Worm (Caenorhabditis elegans) whole organism, young adult: ENCODE results near the gene F20D6.11.

Source experiments
- F10E7.11 ChIP-seq: sonication (generic microtip); optimal IDR thresholded peaks from 2 replicates; lab custom pipeline; 2017; ENCODE audit warnings: mild to moderate bottlenecking, missing genetic modification characterization, moderate library complexity, missing compliant biosample characterization
- F23B12.7 ChIP-seq: sonication (generic microtip); optimal IDR thresholded peaks from 2 replicates; lab custom pipeline; 2017; ENCODE audit warnings: missing genetic modification characterization, mild to moderate bottlenecking, missing compliant biosample characterization, antibody characterized with exemption, moderate library complexity; ENCODE audit not compliant: insufficient read depth
- F37B4.10 ChIP-seq: fragments of 200-800 bp; sonication (Bioruptor generic); IDR thresholded peaks from 2 replicates; pipeline ENCODE4 v1.3.6; 2022; ENCODE audit warnings: missing genetic modification characterization, missing compliant biosample characterization
- F49E8.2 ChIP-seq: sonication (generic microtip); optimal IDR thresholded peaks from 3 replicates; lab custom pipeline; 2017; ENCODE audit warnings: missing genetic modification characterization, mild to moderate bottlenecking, missing compliant biosample characterization, antibody characterized with exemption, moderate library complexity; ENCODE audit not compliant: insufficient read depth
- F55B11.4 ChIP-seq: sonication (generic microtip); optimal IDR thresholded peaks from 2 replicates; lab custom pipeline; 2016; ENCODE audit warnings: missing compliant biosample characterization, missing genetic modification characterization, borderline replicate concordance; ENCODE audit not compliant: insufficient read depth
- F57A8.1 ChIP-seq: fragments of 200-800 bp; sonication (Bioruptor generic); optimal IDR thresholded peaks from 2 replicates; lab custom pipeline; 2018; ENCODE audit warnings: mild to moderate bottlenecking, missing genetic modification characterization, moderate library complexity, missing compliant biosample characterization
- K11D2.4 ChIP-seq: fragments of 200-800 bp; sonication (Bioruptor generic); IDR thresholded peaks from 2 replicates; pipeline ENCODE4 v1.3.6; 2022; ENCODE audit warnings: missing genetic modification reagents, missing genetic modification characterization, missing compliant biosample characterization
- K12H6.12 ChIP-seq: fragments of 200-800 bp; sonication (Bioruptor generic); optimal IDR thresholded peaks from 2 replicates; lab custom pipeline; 2018; ENCODE audit warnings: mild to moderate bottlenecking, missing genetic modification characterization, missing compliant biosample characterization
- Y53F4B.3 ChIP-seq: fragments of 200-800 bp; sonication (Bioruptor generic); IDR thresholded peaks from 2 replicates; pipeline ENCODE4 v1.3.6; 2022; ENCODE audit warnings: missing genetic modification reagents, missing genetic modification characterization, missing compliant biosample characterization
- Y56A3A.18 ChIP-seq: fragments of 200-800 bp; sonication (Bioruptor generic); IDR thresholded peaks from 2 replicates; pipeline ENCODE4 v1.3.6; 2022; ENCODE audit warnings: missing genetic modification reagents, missing genetic modification characterization, missing compliant biosample characterization
- Y79H2A.3 ChIP-seq: fragments of 200-800 bp; sonication (Bioruptor generic); conservative IDR thresholded peaks from 2 replicates; pipeline ENCODE4 v1.3.6; 2022; ENCODE audit warnings: missing genetic modification reagents, missing genetic modification characterization, missing compliant biosample characterization
- Y95B8A.8 ChIP-seq: fragments of 200-800 bp; sonication (Bioruptor generic); IDR thresholded peaks from 2 replicates; pipeline ENCODE4 v1.3.6; 2022; ENCODE audit warnings: missing genetic modification reagents, missing genetic modification characterization, missing compliant biosample characterization
- ZK185.1 ChIP-seq: sonication (generic microtip); optimal IDR thresholded peaks from 2 replicates; lab custom pipeline; 2016; ENCODE audit warnings: mild to moderate bottlenecking, missing genetic modification characterization, missing compliant biosample characterization; ENCODE audit not compliant: poor library complexity, severe bottlenecking
- athp-1 ChIP-seq: sonication (generic microtip); optimal IDR thresholded peaks from 2 replicates; lab custom pipeline; 2017; ENCODE audit warnings: mild to moderate bottlenecking, missing genetic modification characterization, missing compliant biosample characterization
- attf-5 ChIP-seq: fragments of 200-800 bp; sonication (Bioruptor generic); optimal IDR thresholded peaks from 2 replicates; lab custom pipeline; 2018; ENCODE audit warnings: mild to moderate bottlenecking, missing genetic modification characterization, missing compliant biosample characterization
- ccch-3 ChIP-seq: fragments of 200-800 bp; sonication (Bioruptor generic); optimal IDR thresholded peaks from 2 replicates; lab custom pipeline; 2018; ENCODE audit warnings: mild to moderate bottlenecking, missing genetic modification characterization, missing compliant biosample characterization
- cebp-2 ChIP-seq: fragments of 200-800 bp; sonication (Bioruptor generic); IDR thresholded peaks from 2 replicates; pipeline ENCODE4 v1.3.6; 2022; ENCODE audit warnings: missing genetic modification characterization, missing compliant biosample characterization
- ceh-100 ChIP-seq: fragments of 200-800 bp; sonication (Bioruptor generic); IDR thresholded peaks from 2 replicates; pipeline ENCODE4 v1.3.6; 2022; ENCODE audit warnings: missing genetic modification reagents, missing genetic modification characterization, missing compliant biosample characterization
- ceh-58 ChIP-seq: fragments of 200-800 bp; sonication (Bioruptor generic); IDR thresholded peaks from 2 replicates; pipeline ENCODE4 v1.3.6; 2022; ENCODE audit warnings: missing genetic modification characterization, missing compliant biosample characterization
- chd-7 ChIP-seq: sonication (generic microtip); optimal IDR thresholded peaks from 2 replicates; lab custom pipeline; 2016; ENCODE audit warnings: mild to moderate bottlenecking, missing genetic modification characterization, moderate library complexity, missing compliant biosample characterization
- die-1 ChIP-seq: sonication (generic microtip); optimal IDR thresholded peaks from 2 replicates; lab custom pipeline; 2016; ENCODE audit warnings: missing genotype, mild to moderate bottlenecking, missing genetic modification characterization, missing compliant biosample characterization
- dpl-1 ChIP-seq: fragments of 150-350 bp; optimal IDR thresholded peaks from 2 replicates; lab custom pipeline; 2014; ENCODE audit warnings: missing biosample characterization, missing genetic modification reagents, missing genetic modification characterization
- egl-18 ChIP-seq: fragments of 200-800 bp; sonication (Bioruptor generic); IDR thresholded peaks from 2 replicates; pipeline ENCODE4 v1.3.6; 2022; ENCODE audit warnings: missing genetic modification reagents, missing genetic modification characterization, missing compliant biosample characterization
- hlh-12 ChIP-seq: sonication (generic microtip); optimal IDR thresholded peaks from 2 replicates; lab custom pipeline; 2016; ENCODE audit warnings: missing genetic modification characterization, missing compliant biosample characterization
- hrde-1 ChIP-seq: sonication (generic microtip); optimal IDR thresholded peaks from 2 replicates; lab custom pipeline; 2016; ENCODE audit warnings: missing genetic modification characterization, mild to moderate bottlenecking, missing compliant biosample characterization, moderate library complexity, missing genotype, missing genetic modification reagents, borderline replicate concordance
- hsf-1 ChIP-seq: fragments of 200-800 bp; sonication (Bioruptor generic); IDR thresholded peaks from 2 replicates; pipeline ENCODE4 v1.3.6; 2022; ENCODE audit warnings: missing genetic modification reagents, missing genetic modification characterization, missing compliant biosample characterization
- let-526 ChIP-seq: fragments of 200-800 bp; sonication (Bioruptor generic); IDR thresholded peaks from 2 replicates; pipeline ENCODE4 v1.3.6; 2022; ENCODE audit warnings: missing genetic modification reagents, missing genetic modification characterization, missing compliant biosample characterization
- let-607 ChIP-seq, 2 experiments: fragments of 200-800 bp in 1 of 2; sonication (Bioruptor generic) in 1 of 2; sonication (generic microtip) in 1 of 2; optimal IDR thresholded peaks; 2 replicates each; lab custom pipeline; 2016 to 2018; ENCODE audit warnings: mild to moderate bottlenecking in 2 of 2, missing compliant biosample characterization in 2 of 2, missing genetic modification characterization in 2 of 2, moderate library complexity in 2 of 2, missing genotype in 1 of 2
- lin-35 ChIP-seq, 3 experiments: fragments of 150-350 bp in 2 of 3; sonication (generic microtip) in 1 of 3; optimal IDR thresholded peaks; 2 replicates each; lab custom pipeline; 2014 to 2018; ENCODE audit warnings: missing biosample characterization in 3 of 3, missing genetic modification characterization in 3 of 3, missing genetic modification reagents in 3 of 3
- lin-40 ChIP-seq: sonication (generic microtip); optimal IDR thresholded peaks from 2 replicates; lab custom pipeline; 2016; ENCODE audit warnings: missing genetic modification characterization, mild to moderate bottlenecking, missing compliant biosample characterization, missing genotype, missing genetic modification reagents
- lsy-27 ChIP-seq: sonication (generic microtip); optimal IDR thresholded peaks from 2 replicates; lab custom pipeline; 2017; ENCODE audit warnings: missing genetic modification characterization, mild to moderate bottlenecking, missing compliant biosample characterization, antibody characterized with exemption, missing genotype, borderline replicate concordance; ENCODE audit not compliant: insufficient read depth
- madf-8 ChIP-seq: fragments of 200-800 bp; sonication (Bioruptor generic); conservative IDR thresholded peaks from 2 replicates; pipeline ENCODE4 v1.3.6; 2022; ENCODE audit warnings: missing genetic modification reagents, missing genetic modification characterization, missing compliant biosample characterization
- mes-4 ChIP-seq: sonication (generic microtip); optimal IDR thresholded peaks from 2 replicates; lab custom pipeline; 2016; ENCODE audit warnings: missing genotype, missing genetic modification characterization, missing compliant biosample characterization
- nfya-2 ChIP-seq: fragments of 200-800 bp; sonication (Bioruptor generic); IDR thresholded peaks from 2 replicates; pipeline ENCODE4 v1.3.6; 2022; ENCODE audit warnings: missing genetic modification reagents, missing genetic modification characterization, missing compliant biosample characterization
- nhr-120 ChIP-seq: fragments of 200-800 bp; sonication (Bioruptor generic); IDR thresholded peaks from 2 replicates; pipeline ENCODE4 v1.3.6; 2022; ENCODE audit warnings: missing genetic modification characterization, missing compliant biosample characterization
- nhr-179 ChIP-seq: sonication (generic microtip); optimal IDR thresholded peaks from 2 replicates; lab custom pipeline; 2016; ENCODE audit warnings: mild to moderate bottlenecking, missing genetic modification characterization, missing compliant biosample characterization
- nhr-27 ChIP-seq: fragments of 200-800 bp; sonication (Bioruptor generic); optimal IDR thresholded peaks from 2 replicates; lab custom pipeline; 2018; ENCODE audit warnings: mild to moderate bottlenecking, missing genetic modification characterization, moderate library complexity, missing compliant biosample characterization
- rcor-1 ChIP-seq: fragments of 200-800 bp; sonication (Bioruptor generic); IDR thresholded peaks from 2 replicates; pipeline ENCODE4 v1.3.6; 2022; ENCODE audit warnings: missing genetic modification reagents, missing genetic modification characterization, missing compliant biosample characterization
- rec-8 ChIP-seq, 2 experiments: sonication (generic microtip); optimal IDR thresholded peaks; 2 replicates each; lab custom pipeline; 2016; ENCODE audit warnings: mild to moderate bottlenecking in 2 of 2, missing genetic modification characterization in 2 of 2, missing genetic modification reagents in 2 of 2, missing genotype in 2 of 2, missing biosample characterization in 1 of 2, missing compliant biosample characterization in 1 of 2, moderate library complexity in 1 of 2
- rpc-1 ChIP-seq, 2 experiments: fragments of 150-350 bp in 1 of 2; sonication (generic microtip) in 1 of 2; optimal IDR thresholded peaks; 2 replicates each; lab custom pipeline; 2014 to 2018; ENCODE audit warnings: missing biosample characterization in 1 of 2, missing genetic modification characterization in 1 of 2, missing genetic modification reagents in 1 of 2, missing genotype in 1 of 2
- sea-2 ChIP-seq: fragments of 200-800 bp; sonication (Bioruptor generic); IDR thresholded peaks from 2 replicates; pipeline ENCODE4 v1.3.6; 2022; ENCODE audit warnings: missing genetic modification characterization, missing compliant biosample characterization
- snpc-1.3 ChIP-seq: sonication (generic microtip); optimal IDR thresholded peaks from 2 replicates; lab custom pipeline; 2017; ENCODE audit warnings: missing genetic modification characterization, mild to moderate bottlenecking, missing compliant biosample characterization, antibody characterized with exemption, moderate library complexity, missing genotype, missing genetic modification reagents; ENCODE audit not compliant: insufficient read depth
- somi-1 ChIP-seq: fragments of 200-800 bp; sonication (Bioruptor generic); optimal IDR thresholded peaks from 2 replicates; lab custom pipeline; 2018; ENCODE audit warnings: mild to moderate bottlenecking, missing genetic modification characterization, missing compliant biosample characterization
- tbp1 ChIP-seq: fragments of 200-800 bp; sonication (Bioruptor generic); optimal IDR thresholded peaks from 2 replicates; lab custom pipeline; 2018; ENCODE audit warnings: mild to moderate bottlenecking, missing genetic modification characterization, missing compliant biosample characterization
- ztf-18 ChIP-seq: sonication (generic microtip); optimal IDR thresholded peaks from 2 replicates; lab custom pipeline; 2016; ENCODE audit warnings: missing genotype, mild to moderate bottlenecking, missing genetic modification characterization, missing compliant biosample characterization
- ztf-22 ChIP-seq: fragments of 200-800 bp; sonication (Bioruptor generic); optimal IDR thresholded peaks from 2 replicates; lab custom pipeline; 2018; ENCODE audit warnings: mild to moderate bottlenecking, missing genetic modification characterization, moderate library complexity, missing compliant biosample characterization
- ztf-25 ChIP-seq: fragments of 200-800 bp; sonication (Bioruptor generic); IDR thresholded peaks from 2 replicates; pipeline ENCODE4 v1.3.6; 2022; ENCODE audit warnings: missing genetic modification reagents, missing genetic modification characterization, missing compliant biosample characterization

Gene F20D6.11

ce11 chrV:8223417-8223816 is 24.5 kb upstream of the F20D6.11 start (continued):
- 0 out of 2 replicates have a peak, but pooled peaks have one; percentile 57 for TF ChIP-seq cebp-2
- no peak for TF ChIP-seq F23B12.7 (tag; lab: Kevin White, UChicago)
- TF ChIP-seq rpc-1 (optimal IDR thresholded peaks at IDR 0.05; lab: Kevin White, UChicago): no peak
- no peak for TF ChIP-seq rpc-1 (tag; optimal IDR thresholded peaks at IDR 0.05; lab: Kevin White, UChicago)
- TF ChIP-seq nhr-27 (tag; lab: Kevin White, UChicago): no peak
- no peak for TF ChIP-seq Y79H2A.3 (GFP tag; lab: Robert Waterston, UW)
- TF ChIP-seq rcor-1 (GFP tag; lab: Robert Waterston, UW): no peak
- no peak for TF ChIP-seq die-1 (tag; lab: Kevin White, UChicago)
- TF ChIP-seq ceh-58 (GFP tag; lab: Robert Waterston, UW): no peak
- no peak for TF ChIP-seq K11D2.4 (GFP tag; lab: Robert Waterston, UW)
- TF ChIP-seq let-607 (tag; optimal IDR thresholded peaks at IDR 0.05; lab: Kevin White, UChicago): no peak
- no peak for TF ChIP-seq tbp1
- no peak for TF ChIP-seq K12H6.12 (tag; lab: Kevin White, UChicago)
- TF ChIP-seq ceh-100 (GFP tag; lab: Robert Waterston, UW): no peak
- no peak for TF ChIP-seq chd-7 (tag; lab: Kevin White, UChicago)
- TF ChIP-seq F37B4.10 (GFP tag; lab: Robert Waterston, UW): 0 out of 2 replicates have a peak, but pooled peaks have one; percentile 19
- TF ChIP-seq lin-40 (tag; lab: Kevin White, UChicago): no peak
- no peak for TF ChIP-seq nfya-2 (GFP tag; lab: Robert Waterston, UW)
- no peak for TF ChIP-seq Y56A3A.18 (GFP tag; lab: Robert Waterston, UW)
- TF ChIP-seq lin-35 (GFP tag; optimal IDR thresholded peaks at IDR 0.05; lab: Kevin White, UChicago): no peak
- no peak for TF ChIP-seq snpc-1.3 (tag; lab: Kevin White, UChicago)
- no peak for TF ChIP-seq ztf-22 (GFP tag; lab: Kevin White, UChicago)
- no peak for TF ChIP-seq Y95B8A.8 (GFP tag; lab: Robert Waterston, UW)
- TF ChIP-seq nhr-179 (tag; lab: Kevin White, UChicago): no peak
- no peak for TF ChIP-seq somi-1 (GFP tag; lab: Kevin White, UChicago)
- no peak for TF ChIP-seq F55B11.4 (tag; lab: Kevin White, UChicago)
- no peak for TF ChIP-seq F49E8.2 (tag; lab: Kevin White, UChicago)
- TF ChIP-seq Y53F4B.3 (GFP tag; lab: Robert Waterston, UW): no peak
- no peak for TF ChIP-seq hlh-12 (tag; lab: Kevin White, UChicago)
- no peak for TF ChIP-seq let-526 (GFP tag; lab: Robert Waterston, UW)
- TF ChIP-seq nhr-120 (GFP tag; lab: Robert Waterston, UW): no peak
- TF ChIP-seq egl-18 (GFP tag; lab: Robert Waterston, UW): no peak
- TF ChIP-seq rec-8 (tag; optimal IDR thresholded peaks at IDR 0.05; lab: Kevin White, UChicago): no peak
- TF ChIP-seq attf-5 (GFP tag; lab: Kevin White, UChicago): no peak
- TF ChIP-seq ztf-25 (GFP tag; lab: Robert Waterston, UW): 0 out of 2 replicates have a peak, but pooled peaks have one; percentile 63
- no peak for TF ChIP-seq dpl-1 (GFP tag; lab: Kevin White, UChicago)
- TF ChIP-seq mes-4 (tag; lab: Kevin White, UChicago): no peak
- no peak for TF ChIP-seq ztf-18
- no peak for TF ChIP-seq F10E7.11 (tag; lab: Kevin White, UChicago)
- no peak for TF ChIP-seq F57A8.1 (GFP tag; lab: Kevin White, UChicago)
- TF ChIP-seq ccch-3 (GFP tag; lab: Kevin White, UChicago): no peak
- no peak for TF ChIP-seq lsy-27 (tag; lab: Kevin White, UChicago)
- peak; percentile 72; the same call in 1 of the 2 replicates for TF ChIP-seq hsf-1
- TF ChIP-seq madf-8 (GFP tag; lab: Robert Waterston, UW): no peak
- TF ChIP-seq ZK185.1 (tag; lab: Kevin White, UChicago): no peak
- TF ChIP-seq sea-2 (GFP tag; lab: Robert Waterston, UW): no peak
- TF ChIP-seq hrde-1 (tag; lab: Kevin White, UChicago): peak; percentile 80
- peak; percentile 43 for TF ChIP-seq athp-1 (tag; lab: Kevin White, UChicago)
